Worm (Caenorhabditis elegans) whole organism, L2 larva: ENCODE results near the gene ugt-41.

Experiments
- C34F6.9 ChIP-seq: fragments of 150-350 bp; optimal IDR thresholded peaks from 2 replicates; lab custom pipeline; 2014; ENCODE audit warnings: missing biosample characterization, missing genetic modification characterization
- Y55F3AM.14 ChIP-seq: fragments of 200-800 bp; sonication (Bioruptor generic); optimal IDR thresholded peaks from 2 replicates; lab custom pipeline; 2018; ENCODE audit warnings: mild to moderate bottlenecking, missing genetic modification characterization, missing compliant biosample characterization
- ZK546.5 ChIP-seq: sonication (generic microtip); optimal IDR thresholded peaks from 2 replicates; lab custom pipeline; 2017; ENCODE audit warnings: missing biosample characterization, missing genetic modification characterization
- alr-1 ChIP-seq: fragments of 150-350 bp; optimal IDR thresholded peaks from 2 replicates; lab custom pipeline; 2014; ENCODE audit warnings: missing biosample characterization, missing genetic modification characterization
- ama-1 ChIP-seq: fragments of 150-350 bp; optimal IDR thresholded peaks from 2 replicates; lab custom pipeline; 2018; ENCODE audit warnings: inconsistent platforms
- ceh-16 ChIP-seq: fragments of 150-350 bp; optimal IDR thresholded peaks from 2 replicates; lab custom pipeline; 2014; ENCODE audit warnings: missing biosample characterization, missing genetic modification characterization
- ceh-82 ChIP-seq: fragments of 150-350 bp; optimal IDR thresholded peaks from 2 replicates; lab custom pipeline; 2014; ENCODE audit warnings: missing biosample characterization, missing genetic modification characterization
- crh-2 ChIP-seq: sonication (generic microtip); optimal IDR thresholded peaks from 2 replicates; lab custom pipeline; 2017; ENCODE audit warnings: missing biosample characterization, missing genetic modification characterization
- dmd-4 ChIP-seq: sonication (generic microtip); optimal IDR thresholded peaks from 2 replicates; lab custom pipeline; 2017; ENCODE audit warnings: missing biosample characterization, missing genetic modification characterization
- elt-3 ChIP-seq: sonication (generic microtip); optimal IDR thresholded peaks from 2 replicates; lab custom pipeline; 2017; ENCODE audit warnings: missing biosample characterization, missing genetic modification characterization
- fos-1 ChIP-seq: fragments of 150-350 bp; optimal IDR thresholded peaks from 2 replicates; lab custom pipeline; 2014; ENCODE audit warnings: missing biosample characterization, missing genetic modification characterization
- gmeb-1 ChIP-seq: fragments of 150-350 bp; optimal IDR thresholded peaks from 2 replicates; lab custom pipeline; 2014; ENCODE audit warnings: missing biosample characterization, missing genetic modification characterization
- lin-11 ChIP-seq: fragments of 150-350 bp; sonication (generic microtip); optimal IDR thresholded peaks from 2 replicates; lab custom pipeline; 2014; ENCODE audit warnings: missing biosample characterization, missing genetic modification characterization, inconsistent platforms, mixed read lengths
- lin-39 ChIP-seq: fragments of 150-350 bp; optimal IDR thresholded peaks from 2 replicates; lab custom pipeline; 2014; ENCODE audit warnings: missing biosample characterization, missing genetic modification reagents, missing genetic modification characterization
- lsy-2 ChIP-seq, 2 experiments: fragments of 150-350 bp in 1 of 2; sonication (generic microtip) in 1 of 2; optimal IDR thresholded peaks; 2 replicates each; lab custom pipeline; 2014 to 2017; ENCODE audit warnings: missing biosample characterization in 2 of 2, missing genetic modification characterization in 2 of 2
- mab-5 ChIP-seq: fragments of 150-350 bp; optimal IDR thresholded peaks from 2 replicates; lab custom pipeline; 2014; ENCODE audit warnings: missing biosample characterization, missing genetic modification characterization
- nhr-10 ChIP-seq: sonication (generic microtip); optimal IDR thresholded peaks from 2 replicates; lab custom pipeline; 2017; ENCODE audit warnings: missing biosample characterization, missing genetic modification characterization
- nhr-11 ChIP-seq: fragments of 150-350 bp; optimal IDR thresholded peaks from 2 replicates; lab custom pipeline; 2014; ENCODE audit warnings: missing biosample characterization, missing genetic modification characterization
- nhr-12 ChIP-seq: fragments of 150-350 bp; optimal IDR thresholded peaks from 2 replicates; lab custom pipeline; 2014; ENCODE audit warnings: missing biosample characterization, missing genetic modification characterization
- nhr-21 ChIP-seq: fragments of 150-350 bp; optimal IDR thresholded peaks from 2 replicates; lab custom pipeline; 2014; ENCODE audit warnings: missing biosample characterization, missing genetic modification characterization
- nhr-23 ChIP-seq: fragments of 150-350 bp; optimal IDR thresholded peaks from 2 replicates; lab custom pipeline; 2014; ENCODE audit warnings: missing biosample characterization, missing genetic modification reagents, missing genetic modification characterization
- nhr-237 ChIP-seq: fragments of 150-350 bp; optimal IDR thresholded peaks from 2 replicates; lab custom pipeline; 2014; ENCODE audit warnings: missing biosample characterization, missing genetic modification characterization
- nhr-25 ChIP-seq: fragments of 150-350 bp; sonication (generic microtip); optimal IDR thresholded peaks from 3 replicates; lab custom pipeline; 2014; ENCODE audit warnings: missing biosample characterization, missing genetic modification characterization
- peb-1 ChIP-seq: fragments of 150-350 bp; optimal IDR thresholded peaks from 2 replicates; lab custom pipeline; 2014; ENCODE audit warnings: missing biosample characterization, missing genetic modification characterization
- skn-1 ChIP-seq: sonication (generic microtip); optimal IDR thresholded peaks from 2 replicates; lab custom pipeline; 2017; ENCODE audit warnings: missing biosample characterization, missing genetic modification characterization
- sma-3 ChIP-seq: sonication (generic microtip); optimal IDR thresholded peaks from 2 replicates; lab custom pipeline; 2016; ENCODE audit warnings: missing genetic modification reagents, missing genetic modification characterization, missing compliant biosample characterization
- sma-9 ChIP-seq, 2 experiments: fragments of 150-350 bp in 1 of 2; sonication (generic microtip) in 1 of 2; optimal IDR thresholded peaks; 2 replicates each; lab custom pipeline; 2014 to 2016; ENCODE audit warnings: missing genetic modification characterization in 2 of 2, mild to moderate bottlenecking in 1 of 2, missing biosample characterization in 1 of 2, missing compliant biosample characterization in 1 of 2, missing genetic modification reagents in 1 of 2, moderate library complexity in 1 of 2
- snpc-4 ChIP-seq: fragments of 150-350 bp; optimal IDR thresholded peaks from 2 replicates; lab custom pipeline; 2014; ENCODE audit warnings: missing biosample characterization, missing genetic modification characterization
- unc-39 ChIP-seq: fragments of 150-350 bp; optimal IDR thresholded peaks from 2 replicates; lab custom pipeline; 2014; ENCODE audit warnings: missing biosample characterization, missing genetic modification characterization
- unc-55 ChIP-seq: fragments of 150-350 bp; sonication (generic microtip); optimal IDR thresholded peaks from 3 replicates; lab custom pipeline; 2014; ENCODE audit warnings: missing biosample characterization, missing genetic modification reagents, missing genetic modification characterization
- unc-62 ChIP-seq: fragments of 150-350 bp; optimal IDR thresholded peaks from 2 replicates; lab custom pipeline; 2014; ENCODE audit warnings: missing biosample characterization, missing genetic modification reagents, missing genetic modification characterization
- zag-1 ChIP-seq: fragments of 150-350 bp; optimal IDR thresholded peaks from 2 replicates; lab custom pipeline; 2014; ENCODE audit warnings: missing biosample characterization, missing genetic modification characterization
- ztf-1 ChIP-seq: fragments of 200-800 bp; sonication (Bioruptor generic); conservative IDR thresholded peaks from 2 replicates; pipeline ENCODE4 v1.3.6; 2022; ENCODE audit warnings: missing genetic modification characterization, missing compliant biosample characterization
- ztf-4 ChIP-seq: fragments of 150-350 bp; optimal IDR thresholded peaks from 2 replicates; lab custom pipeline; 2014; ENCODE audit warnings: missing biosample characterization, missing genetic modification characterization

ugt-41 gene

DNA sequence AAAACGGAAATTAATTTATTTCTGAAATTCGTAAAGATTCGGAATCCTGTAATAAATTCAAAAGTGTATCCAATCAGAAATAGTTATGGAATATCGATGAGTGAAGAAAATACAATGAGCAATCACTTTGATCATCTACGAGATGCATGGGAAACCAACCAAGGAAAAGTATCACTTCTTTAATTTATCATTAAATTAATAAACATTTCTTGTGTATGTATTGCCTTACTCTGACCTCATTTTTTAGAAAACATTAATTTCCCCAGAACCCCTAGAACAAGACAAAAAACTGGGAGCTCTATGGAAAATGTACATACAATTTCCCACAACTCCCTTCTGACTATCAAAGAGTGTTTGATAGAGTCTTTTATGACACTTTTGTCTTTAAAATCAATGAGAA lies 29.4 kb downstream of the ugt-41 start, which contains the start of gene F10D2.16:
Gene F10D2.16 (plus strand): TSS at position 301 of the 400 bp plus-strand sequence.
- no peak for TF ChIP-seq snpc-4 (tag; lab: Kevin White, UChicago)
- TF ChIP-seq sma-9 (GFP tag; optimal IDR thresholded peaks at IDR 0.05; lab: Kevin White, UChicago): no peak
- no peak for TF ChIP-seq sma-9 (tag; optimal IDR thresholded peaks at IDR 0.05; lab: Kevin White, UChicago)
- TF ChIP-seq peb-1 (tag; lab: Kevin White, UChicago): no peak
- no peak for TF ChIP-seq ama-1 (lab: Kevin White, UChicago)
- TF ChIP-seq ztf-4 (tag; lab: Kevin White, UChicago): no peak
- TF ChIP-seq sma-3 (GFP tag; lab: Kevin White, UChicago): no peak
- TF ChIP-seq crh-2 (tag; lab: Kevin White, UChicago): no peak
- TF ChIP-seq mab-5 (tag; lab: Kevin White, UChicago): no peak
- no peak for TF ChIP-seq nhr-12 (tag; lab: Kevin White, UChicago)
- no peak for TF ChIP-seq ceh-16 (tag; lab: Kevin White, UChicago)
- TF ChIP-seq lin-11 (tag; lab: Kevin White, UChicago): no peak
- TF ChIP-seq lin-39 (tag; lab: Kevin White, UChicago): no peak
- no peak for TF ChIP-seq nhr-11 (tag; lab: Kevin White, UChicago)
- no peak for TF ChIP-seq unc-62 (GFP tag; lab: Kevin White, UChicago)
- no peak for TF ChIP-seq C34F6.9 (tag; lab: Kevin White, UChicago)
- TF ChIP-seq elt-3 (tag; lab: Kevin White, UChicago): no peak
- TF ChIP-seq alr-1 (tag; lab: Kevin White, UChicago): no peak
- TF ChIP-seq dmd-4 (tag; lab: Kevin White, UChicago): no peak
- no peak for TF ChIP-seq unc-55 (GFP tag; lab: Kevin White, UChicago)
- TF ChIP-seq nhr-21: no peak

DNA sequence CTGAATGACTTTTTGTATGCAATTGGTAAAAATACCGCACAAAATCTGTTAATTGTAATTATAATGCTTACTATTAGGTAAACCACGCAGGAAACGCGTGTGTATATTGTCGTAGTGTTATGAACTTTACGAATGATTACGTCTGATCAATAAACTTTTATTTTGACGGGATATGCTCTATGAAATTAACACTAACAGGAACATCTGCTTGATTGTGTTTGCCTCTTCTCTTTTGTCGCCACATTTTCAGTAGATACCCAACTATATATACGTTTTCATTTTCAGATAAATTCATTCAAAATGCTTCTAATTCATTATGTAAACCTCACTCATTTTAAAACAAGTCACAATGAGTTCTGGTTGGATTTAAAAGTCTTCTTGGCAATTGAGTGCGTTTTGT lies 31.1 kb downstream of the ugt-41 start, which contains the start of gene sre-10:
Gene sre-10 (plus strand): TSS at position 301 of the 400 bp plus-strand sequence.
- no peak for TF ChIP-seq ceh-82

DNA sequence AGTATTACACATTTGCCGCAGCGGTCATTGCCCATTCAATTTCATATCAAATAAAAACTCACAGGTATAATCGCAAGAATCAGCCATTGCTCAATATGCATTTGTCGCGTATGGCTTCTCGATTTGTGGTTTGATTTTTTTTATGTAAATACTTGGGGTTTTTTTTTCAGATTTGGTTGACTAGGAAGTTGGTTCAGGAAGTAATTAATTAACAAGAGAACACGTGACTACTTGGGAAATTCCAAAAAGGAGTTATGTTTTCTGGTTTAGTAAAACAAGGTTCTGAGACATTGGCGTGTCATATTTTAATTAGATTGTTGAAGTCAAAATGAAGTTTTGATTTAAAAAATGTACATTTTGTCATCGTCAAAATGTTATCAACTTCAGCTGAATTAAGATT lies 32.4 kb downstream of the ugt-41 start, which contains the start of gene srx-36:
Gene srx-36 (minus strand): TSS at position 101 of the 400 bp plus-strand sequence.
- no peak for TF ChIP-seq elt-3 (tag; lab: Kevin White, UChicago)
- no peak for TF ChIP-seq zag-1 (tag; lab: Kevin White, UChicago)
- TF ChIP-seq ceh-82: no peak
- no peak for TF ChIP-seq lsy-2 (tag; optimal IDR thresholded peaks at IDR 0.05; lab: Kevin White, UChicago)
- TF ChIP-seq ztf-1 (GFP tag; lab: Robert Waterston, UW): no peak
- TF ChIP-seq nhr-11 (tag; lab: Kevin White, UChicago): no peak
- TF ChIP-seq Y55F3AM.14 (GFP tag; lab: Kevin White, UChicago): no peak
- no peak for TF ChIP-seq nhr-10 (tag; lab: Kevin White, UChicago)
- TF ChIP-seq lin-11 (tag; lab: Kevin White, UChicago): no peak
- TF ChIP-seq, all 48 proteins: peak for 0

DNA sequence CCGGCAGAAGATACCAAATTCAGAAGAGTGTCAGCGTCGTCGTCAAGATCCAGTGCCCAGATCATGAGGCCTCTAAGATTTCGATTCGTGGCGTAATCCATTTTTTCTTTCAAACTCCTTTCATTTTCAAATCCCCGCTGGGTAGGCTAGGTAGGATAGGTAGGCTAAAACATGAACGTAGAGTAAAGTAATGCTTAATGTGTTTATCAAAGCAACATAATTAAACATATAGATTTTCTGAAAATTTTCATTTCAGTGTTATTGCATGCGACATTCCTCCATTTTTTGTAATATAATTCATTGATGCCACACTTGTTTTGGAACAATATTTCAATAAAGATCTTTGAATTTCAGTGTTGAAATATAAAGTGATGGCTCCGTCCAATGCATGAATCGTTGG lies 33.9 kb downstream of the ugt-41 start, which contains the start of gene T01C4.8:
Gene T01C4.8 (minus strand): TSS at position 101 of the 400 bp plus-strand sequence.
- TF ChIP-seq lin-11 (tag; lab: Kevin White, UChicago): no peak
- TF ChIP-seq skn-1 (tag; lab: Kevin White, UChicago): no peak
- no peak for TF ChIP-seq peb-1 (tag; lab: Kevin White, UChicago)
- no peak for TF ChIP-seq ZK546.5 (tag; lab: Kevin White, UChicago)
- no peak for TF ChIP-seq ama-1 (lab: Kevin White, UChicago)
- no peak for TF ChIP-seq nhr-237 (tag; lab: Kevin White, UChicago)
- TF ChIP-seq C34F6.9 (tag; lab: Kevin White, UChicago): no peak
- TF ChIP-seq unc-39: no peak
- TF ChIP-seq nhr-25 (tag; lab: Kevin White, UChicago): no peak
- no peak for TF ChIP-seq alr-1 (tag; lab: Kevin White, UChicago)
- no peak for TF ChIP-seq nhr-23 (tag; lab: Kevin White, UChicago)
- no peak for TF ChIP-seq gmeb-1 (tag; lab: Kevin White, UChicago)
- TF ChIP-seq fos-1: no peak
- TF ChIP-seq lsy-2 (tag; optimal IDR thresholded peaks at IDR 0.05; lab: Kevin White, UChicago): no peak

DNA sequence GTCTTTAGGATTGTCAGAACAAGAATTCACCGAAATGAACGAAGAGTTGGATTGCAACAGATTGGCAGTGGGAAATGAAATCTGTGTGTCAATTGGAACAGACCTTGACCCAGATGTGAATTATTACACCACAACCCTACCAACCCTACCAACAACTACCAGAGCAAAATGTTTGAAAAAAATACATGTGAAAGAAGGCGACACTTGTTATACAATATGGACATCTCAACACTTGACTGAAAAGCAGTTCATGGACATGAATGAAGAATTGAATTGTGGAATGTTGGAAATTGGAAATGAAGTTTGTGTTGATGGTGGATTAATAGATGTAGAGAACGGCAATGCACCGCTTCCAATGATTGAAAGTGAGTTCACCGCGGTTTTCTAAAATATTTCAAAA lies 39.4 kb downstream of the ugt-41 start:
- no peak for TF ChIP-seq alr-1 (tag; lab: Kevin White, UChicago)
